Worm (Caenorhabditis elegans) whole organism, young adult: ENCODE measurements around the gene T14G11.1.
A peak's percentile ranks its signal among the peaks of the same experiment; 100 is the strongest.

Experiments used
- B0261.1 ChIP-seq: sonication (generic microtip); optimal IDR thresholded peaks from 2 replicates; lab custom pipeline; 2016; ENCODE audit warnings: mild to moderate bottlenecking, missing genetic modification characterization, moderate library complexity, missing compliant biosample characterization
- F33H1.4 ChIP-seq: fragments of 200-800 bp; sonication (Bioruptor generic); IDR thresholded peaks from 2 replicates; pipeline ENCODE4 v1.3.6; 2022; ENCODE audit warnings: missing genetic modification reagents, missing genetic modification characterization, missing compliant biosample characterization
- F37B4.10 ChIP-seq: fragments of 200-800 bp; sonication (Bioruptor generic); IDR thresholded peaks from 2 replicates; pipeline ENCODE4 v1.3.6; 2022; ENCODE audit warnings: missing genetic modification characterization, missing compliant biosample characterization
- F39B2.1 ChIP-seq: fragments of 200-800 bp; sonication (Bioruptor generic); IDR thresholded peaks from 2 replicates; pipeline ENCODE4 v1.3.6; 2022; ENCODE audit warnings: missing genetic modification reagents, missing genetic modification characterization, missing compliant biosample characterization
- F52B5.7 ChIP-seq: sonication (generic microtip); optimal IDR thresholded peaks from 2 replicates; lab custom pipeline; 2016; ENCODE audit warnings: mild to moderate bottlenecking, missing genetic modification characterization, missing compliant biosample characterization
- F57C9.4 ChIP-seq: sonication (generic microtip); optimal IDR thresholded peaks from 2 replicates; lab custom pipeline; 2017; ENCODE audit warnings: mild to moderate bottlenecking, missing genetic modification characterization, missing compliant biosample characterization
- K11D2.4 ChIP-seq: fragments of 200-800 bp; sonication (Bioruptor generic); IDR thresholded peaks from 2 replicates; pipeline ENCODE4 v1.3.6; 2022; ENCODE audit warnings: missing genetic modification reagents, missing genetic modification characterization, missing compliant biosample characterization
- K12H6.12 ChIP-seq: fragments of 200-800 bp; sonication (Bioruptor generic); optimal IDR thresholded peaks from 2 replicates; lab custom pipeline; 2018; ENCODE audit warnings: mild to moderate bottlenecking, missing genetic modification characterization, missing compliant biosample characterization
- T07F8.4 ChIP-seq: sonication (generic microtip); optimal IDR thresholded peaks from 2 replicates; lab custom pipeline; 2016; ENCODE audit warnings: mild to moderate bottlenecking, missing genetic modification characterization, moderate library complexity, missing compliant biosample characterization
- T26A5.8 ChIP-seq: sonication (generic microtip); optimal IDR thresholded peaks from 2 replicates; lab custom pipeline; 2016; ENCODE audit warnings: missing genetic modification characterization, missing compliant biosample characterization
- Y95B8A.8 ChIP-seq: fragments of 200-800 bp; sonication (Bioruptor generic); IDR thresholded peaks from 2 replicates; pipeline ENCODE4 v1.3.6; 2022; ENCODE audit warnings: missing genetic modification reagents, missing genetic modification characterization, missing compliant biosample characterization
- ZK185.1 ChIP-seq: sonication (generic microtip); optimal IDR thresholded peaks from 2 replicates; lab custom pipeline; 2016; ENCODE audit warnings: mild to moderate bottlenecking, missing genetic modification characterization, missing compliant biosample characterization; ENCODE audit not compliant: poor library complexity, severe bottlenecking
- akir-1 ChIP-seq: fragments of 200-800 bp; sonication (Bioruptor generic); optimal IDR thresholded peaks from 2 replicates; lab custom pipeline; 2018; ENCODE audit warnings: mild to moderate bottlenecking, missing genetic modification characterization, moderate library complexity, missing compliant biosample characterization
- atf-7 ChIP-seq: sonication (generic microtip); optimal IDR thresholded peaks from 2 replicates; lab custom pipeline; 2017; ENCODE audit warnings: mild to moderate bottlenecking, missing genetic modification characterization, missing compliant biosample characterization
- attf-6 ChIP-seq: fragments of 200-800 bp; sonication (Bioruptor generic); IDR thresholded peaks from 2 replicates; pipeline ENCODE4 v1.3.6; 2022; ENCODE audit warnings: missing genetic modification reagents, missing genetic modification characterization, missing compliant biosample characterization
- bed-1 ChIP-seq: fragments of 200-800 bp; sonication (Bioruptor generic); IDR thresholded peaks from 2 replicates; pipeline ENCODE4 v1.3.6; 2022; ENCODE audit warnings: missing genetic modification reagents, missing genetic modification characterization, missing compliant biosample characterization
- ccch-3 ChIP-seq: fragments of 200-800 bp; sonication (Bioruptor generic); optimal IDR thresholded peaks from 2 replicates; lab custom pipeline; 2018; ENCODE audit warnings: mild to moderate bottlenecking, missing genetic modification characterization, missing compliant biosample characterization
- cebp-2 ChIP-seq: fragments of 200-800 bp; sonication (Bioruptor generic); IDR thresholded peaks from 2 replicates; pipeline ENCODE4 v1.3.6; 2022; ENCODE audit warnings: missing genetic modification characterization, missing compliant biosample characterization
- ceh-27 ChIP-seq: fragments of 200-800 bp; sonication (Bioruptor generic); optimal IDR thresholded peaks from 2 replicates; lab custom pipeline; 2018; ENCODE audit warnings: mild to moderate bottlenecking, missing genetic modification characterization, moderate library complexity, missing compliant biosample characterization
- ceh-79 ChIP-seq: sonication (generic microtip); optimal IDR thresholded peaks from 2 replicates; lab custom pipeline; 2017; ENCODE audit warnings: mild to moderate bottlenecking, missing genetic modification characterization, missing compliant biosample characterization
- ceh-91 ChIP-seq: fragments of 200-800 bp; sonication (Bioruptor generic); IDR thresholded peaks from 2 replicates; pipeline ENCODE4 v1.3.6; 2022; ENCODE audit warnings: missing genetic modification reagents, missing genetic modification characterization, missing compliant biosample characterization
- chd-7 ChIP-seq: sonication (generic microtip); optimal IDR thresholded peaks from 2 replicates; lab custom pipeline; 2016; ENCODE audit warnings: mild to moderate bottlenecking, missing genetic modification characterization, moderate library complexity, missing compliant biosample characterization
- dpl-1 ChIP-seq: fragments of 150-350 bp; optimal IDR thresholded peaks from 2 replicates; lab custom pipeline; 2014; ENCODE audit warnings: missing biosample characterization, missing genetic modification reagents, missing genetic modification characterization
- efl-1 ChIP-seq: fragments of 150-350 bp; optimal IDR thresholded peaks from 2 replicates; lab custom pipeline; 2014; ENCODE audit warnings: missing biosample characterization, missing genetic modification reagents, missing genetic modification characterization
- egl-44 ChIP-seq: fragments of 200-800 bp; sonication (Bioruptor generic); IDR thresholded peaks from 2 replicates; pipeline ENCODE4 v1.3.6; 2022; ENCODE audit warnings: missing genetic modification reagents, missing genetic modification characterization, missing compliant biosample characterization
- ekl-4 ChIP-seq: fragments of 200-800 bp; sonication (Bioruptor generic); IDR thresholded peaks from 2 replicates; pipeline ENCODE4 v1.3.6; 2022; ENCODE audit warnings: missing genetic modification reagents, missing genetic modification characterization, missing compliant biosample characterization
- ets-4 ChIP-seq: fragments of 200-800 bp; sonication (Bioruptor generic); optimal IDR thresholded peaks from 2 replicates; lab custom pipeline; 2018; ENCODE audit warnings: mild to moderate bottlenecking, missing genetic modification characterization, missing compliant biosample characterization
- him-1 ChIP-seq: sonication (generic microtip); optimal IDR thresholded peaks from 2 replicates; lab custom pipeline; 2016; ENCODE audit warnings: missing genotype, missing genetic modification reagents, missing genetic modification characterization, missing compliant biosample characterization
- hlh-12 ChIP-seq: sonication (generic microtip); optimal IDR thresholded peaks from 2 replicates; lab custom pipeline; 2016; ENCODE audit warnings: missing genetic modification characterization, missing compliant biosample characterization
- hlh-26 ChIP-seq: fragments of 200-800 bp; sonication (Bioruptor generic); conservative IDR thresholded peaks from 2 replicates; pipeline ENCODE4 v1.3.6; 2022; ENCODE audit warnings: missing genetic modification reagents, missing genetic modification characterization, missing compliant biosample characterization
- let-607 ChIP-seq, 2 experiments: fragments of 200-800 bp in 1 of 2; sonication (Bioruptor generic) in 1 of 2; sonication (generic microtip) in 1 of 2; optimal IDR thresholded peaks; 2 replicates each; lab custom pipeline; 2016 to 2018; ENCODE audit warnings: mild to moderate bottlenecking in 2 of 2, missing compliant biosample characterization in 2 of 2, missing genetic modification characterization in 2 of 2, moderate library complexity in 2 of 2, missing genotype in 1 of 2
- lin-35 ChIP-seq, 3 experiments: fragments of 150-350 bp in 2 of 3; sonication (generic microtip) in 1 of 3; optimal IDR thresholded peaks; 2 replicates each; lab custom pipeline; 2014 to 2018; ENCODE audit warnings: missing biosample characterization in 3 of 3, missing genetic modification characterization in 3 of 3, missing genetic modification reagents in 3 of 3
- lir-1 ChIP-seq: fragments of 200-800 bp; sonication (Bioruptor generic); conservative IDR thresholded peaks from 2 replicates; pipeline ENCODE4 v1.3.6; 2022; ENCODE audit warnings: missing genetic modification reagents, missing genetic modification characterization, missing compliant biosample characterization
- mcd-1 ChIP-seq: fragments of 200-800 bp; sonication (Bioruptor generic); IDR thresholded peaks from 2 replicates; pipeline ENCODE4 v1.3.6; 2022; ENCODE audit warnings: missing genetic modification reagents, missing genetic modification characterization, missing compliant biosample characterization
- mes-4 ChIP-seq: sonication (generic microtip); optimal IDR thresholded peaks from 2 replicates; lab custom pipeline; 2016; ENCODE audit warnings: missing genotype, missing genetic modification characterization, missing compliant biosample characterization
- mxl-1 ChIP-seq: sonication (generic microtip); optimal IDR thresholded peaks from 2 replicates; lab custom pipeline; 2016; ENCODE audit warnings: missing genetic modification characterization, missing compliant biosample characterization
- nfya-2 ChIP-seq: fragments of 200-800 bp; sonication (Bioruptor generic); IDR thresholded peaks from 2 replicates; pipeline ENCODE4 v1.3.6; 2022; ENCODE audit warnings: missing genetic modification reagents, missing genetic modification characterization, missing compliant biosample characterization
- nfyb-1 ChIP-seq: fragments of 200-800 bp; sonication (Bioruptor generic); IDR thresholded peaks from 2 replicates; pipeline ENCODE4 v1.3.6; 2022; ENCODE audit warnings: missing genetic modification reagents, missing genetic modification characterization, missing compliant biosample characterization
- nhr-120 ChIP-seq: fragments of 200-800 bp; sonication (Bioruptor generic); IDR thresholded peaks from 2 replicates; pipeline ENCODE4 v1.3.6; 2022; ENCODE audit warnings: missing genetic modification characterization, missing compliant biosample characterization
- nhr-90 ChIP-seq: sonication (generic microtip); optimal IDR thresholded peaks from 2 replicates; lab custom pipeline; 2016; ENCODE audit warnings: missing genotype, mild to moderate bottlenecking, missing genetic modification characterization, missing compliant biosample characterization
- rcor-1 ChIP-seq: fragments of 200-800 bp; sonication (Bioruptor generic); IDR thresholded peaks from 2 replicates; pipeline ENCODE4 v1.3.6; 2022; ENCODE audit warnings: missing genetic modification reagents, missing genetic modification characterization, missing compliant biosample characterization
- sea-2 ChIP-seq: fragments of 200-800 bp; sonication (Bioruptor generic); IDR thresholded peaks from 2 replicates; pipeline ENCODE4 v1.3.6; 2022; ENCODE audit warnings: missing genetic modification characterization, missing compliant biosample characterization
- snpc-4 ChIP-seq, 5 experiments: fragments of 150-350 bp in 1 of 5; sonication (generic microtip) in 4 of 5; optimal IDR thresholded peaks; 2 replicates each; lab custom pipeline; 2014 to 2018; ENCODE audit warnings: missing genetic modification characterization in 5 of 5, missing biosample characterization in 3 of 5, antibody characterized with exemption in 2 of 5, mild to moderate bottlenecking in 2 of 5, missing compliant biosample characterization in 2 of 5, missing genotype in 2 of 5, moderate library complexity in 2 of 5, missing genetic modification reagents in 1 of 5
- tbp1 ChIP-seq: fragments of 200-800 bp; sonication (Bioruptor generic); optimal IDR thresholded peaks from 2 replicates; lab custom pipeline; 2018; ENCODE audit warnings: mild to moderate bottlenecking, missing genetic modification characterization, missing compliant biosample characterization
- tlf-1 ChIP-seq: fragments of 200-800 bp; sonication (Bioruptor generic); optimal IDR thresholded peaks from 2 replicates; lab custom pipeline; 2018; ENCODE audit warnings: mild to moderate bottlenecking, missing genetic modification characterization, missing compliant biosample characterization
- unc-130 ChIP-seq: sonication (generic microtip); optimal IDR thresholded peaks from 2 replicates; lab custom pipeline; 2016; ENCODE audit warnings: missing genetic modification reagents, missing genetic modification characterization, missing compliant biosample characterization
- zim-3 ChIP-seq: sonication (generic microtip); optimal IDR thresholded peaks from 2 replicates; lab custom pipeline; 2017; ENCODE audit warnings: mild to moderate bottlenecking, missing genetic modification characterization, moderate library complexity, missing compliant biosample characterization
- ztf-3 ChIP-seq: fragments of 200-800 bp; sonication (Bioruptor generic); optimal IDR thresholded peaks from 2 replicates; lab custom pipeline; 2018; ENCODE audit warnings: mild to moderate bottlenecking, missing genetic modification characterization, missing compliant biosample characterization
- ztf-6 ChIP-seq: fragments of 200-800 bp; sonication (Bioruptor generic); IDR thresholded peaks from 2 replicates; pipeline ENCODE4 v1.3.6; 2022; ENCODE audit warnings: missing genetic modification reagents, missing genetic modification characterization, missing compliant biosample characterization

Gene T14G11.1

DNA sequence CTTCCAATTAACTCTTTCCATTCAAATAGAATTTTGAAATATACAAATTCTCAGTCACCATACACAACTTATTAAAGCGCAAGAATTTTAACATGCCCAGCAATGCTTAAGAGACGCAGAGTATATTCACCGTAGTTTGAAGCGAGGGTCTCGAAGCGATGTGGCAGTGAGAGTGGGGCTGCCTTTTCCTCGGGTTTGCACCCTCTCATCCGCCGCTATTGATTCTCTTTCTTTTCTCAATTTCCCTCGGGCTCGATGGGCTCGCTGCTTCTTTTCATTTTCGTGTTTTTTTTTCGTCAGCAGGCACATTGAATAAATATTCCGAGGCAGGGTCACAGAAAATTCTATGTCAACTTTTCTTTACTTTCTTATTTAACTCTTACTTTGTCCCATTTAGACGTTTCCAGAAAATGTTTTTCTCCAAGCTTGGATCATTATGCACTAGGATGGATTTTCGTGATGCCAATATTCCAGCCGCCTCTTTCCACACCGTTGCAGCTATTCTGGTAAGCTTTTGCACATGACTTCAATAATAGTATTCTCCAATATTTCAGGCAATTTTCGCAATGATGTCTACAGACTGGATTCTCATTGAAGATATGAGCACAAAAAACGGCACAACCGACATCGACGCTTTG is at the start of gene T14G11.1 (continued):
- no peak for TF ChIP-seq F37B4.10 (GFP tag; lab: Robert Waterston, UW)
- TF ChIP-seq ceh-79: no peak
- TF ChIP-seq B0261.1 (tag; lab: Kevin White, UChicago): no peak
- no peak for TF ChIP-seq lir-1 (GFP tag; lab: Robert Waterston, UW)
- no peak; the same call in 1 of the 2 replicates for TF ChIP-seq nfyb-1
- peak in 1 of 3 experiments; percentile 38 for TF ChIP-seq lin-35 (GFP tag; optimal IDR thresholded peaks at IDR 0.05; lab: Kevin White, UChicago)
- TF ChIP-seq ceh-91 (GFP tag; lab: Robert Waterston, UW): no peak
- no peak for TF ChIP-seq T26A5.8 (tag; lab: Kevin White, UChicago)
- no peak for TF ChIP-seq ets-4
- no peak for TF ChIP-seq him-1
- TF ChIP-seq chd-7 (tag; lab: Kevin White, UChicago): no peak
- no peak for TF ChIP-seq sea-2 (GFP tag; lab: Robert Waterston, UW)
- no peak for TF ChIP-seq tbp1 (GFP tag; lab: Kevin White, UChicago)
- TF ChIP-seq dpl-1 (GFP tag; lab: Kevin White, UChicago): no peak
- TF ChIP-seq F39B2.1 (GFP tag; lab: Robert Waterston, UW): no peak
- no peak for TF ChIP-seq akir-1 (GFP tag; lab: Kevin White, UChicago)
- no peak for TF ChIP-seq atf-7 (tag; lab: Kevin White, UChicago)
- TF ChIP-seq attf-6 (GFP tag; lab: Robert Waterston, UW): no peak
- TF ChIP-seq K12H6.12 (tag; lab: Kevin White, UChicago): peak; percentile 26
- TF ChIP-seq mes-4 (tag; lab: Kevin White, UChicago): no peak
- TF ChIP-seq egl-44 (GFP tag; lab: Robert Waterston, UW): no peak
- TF ChIP-seq F57C9.4 (tag; lab: Kevin White, UChicago): no peak
- TF ChIP-seq ZK185.1 (tag; lab: Kevin White, UChicago): peak; percentile 55
- no peak for TF ChIP-seq snpc-4 (GFP tag; optimal IDR thresholded peaks at IDR 0.05; lab: Kevin White, UChicago)
- TF ChIP-seq snpc-4 (tag; optimal IDR thresholded peaks at IDR 0.05; lab: Kevin White, UChicago): no peak
- TF ChIP-seq ztf-3: no peak
- no peak for TF ChIP-seq F52B5.7 (tag; lab: Kevin White, UChicago)
- TF ChIP-seq F33H1.4 (GFP tag; lab: Robert Waterston, UW): peak; percentile 74
- no peak for TF ChIP-seq nfya-2 (GFP tag; lab: Robert Waterston, UW)
- TF ChIP-seq ekl-4 (GFP tag; lab: Robert Waterston, UW): no peak
- no peak for TF ChIP-seq Y95B8A.8 (GFP tag; lab: Robert Waterston, UW)
- no peak for TF ChIP-seq hlh-12 (tag; lab: Kevin White, UChicago)
- no peak for TF ChIP-seq tlf-1
- no peak for TF ChIP-seq let-607 (tag; optimal IDR thresholded peaks at IDR 0.05; lab: Kevin White, UChicago)
- no peak for TF ChIP-seq ztf-6 (GFP tag; lab: Robert Waterston, UW)
- no peak for TF ChIP-seq rcor-1 (GFP tag; lab: Robert Waterston, UW)
- TF ChIP-seq K11D2.4 (GFP tag; lab: Robert Waterston, UW): no peak
- TF ChIP-seq unc-130 (GFP tag; lab: Kevin White, UChicago): no peak
- TF ChIP-seq ccch-3 (GFP tag; lab: Kevin White, UChicago): no peak
- TF ChIP-seq mcd-1 (GFP tag; lab: Robert Waterston, UW): no peak
- TF ChIP-seq ceh-27 (GFP tag; lab: Kevin White, UChicago): no peak
- no peak for TF ChIP-seq T07F8.4 (tag; lab: Kevin White, UChicago)
- no peak for TF ChIP-seq cebp-2
- TF ChIP-seq hlh-26 (GFP tag; lab: Robert Waterston, UW): no peak
- no peak for TF ChIP-seq mxl-1 (tag; lab: Kevin White, UChicago)
- TF ChIP-seq nhr-90 (tag; lab: Kevin White, UChicago): no peak
- TF ChIP-seq zim-3 (tag; lab: Kevin White, UChicago): no peak
- TF ChIP-seq nhr-120: no peak
- no peak for TF ChIP-seq bed-1
- TF ChIP-seq efl-1 (GFP tag; lab: Kevin White, UChicago): no peak
